Worm (Caenorhabditis elegans): ENCODE results near the gene igcm-4.

DNA sequence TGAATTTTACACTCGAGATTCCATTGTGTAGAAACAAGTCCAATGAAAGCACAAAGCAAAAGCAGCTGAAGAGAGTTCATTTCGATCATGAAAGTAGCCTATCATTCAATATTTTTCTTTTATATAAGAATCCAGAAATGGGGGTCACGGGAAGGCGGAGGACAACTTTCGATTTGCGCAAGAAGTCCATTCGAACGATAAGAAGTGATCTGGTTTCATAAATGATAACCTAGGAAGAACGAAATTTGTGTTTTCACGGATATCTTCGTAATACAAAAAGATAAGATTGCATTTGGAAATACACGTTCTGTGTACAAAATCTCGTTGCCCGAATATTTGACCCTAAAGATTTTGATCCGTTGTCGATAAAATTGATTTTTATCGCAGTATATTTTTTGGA is 14.7 kb downstream of the igcm-4 start, which contains the start of gene Y102A11A.5:
- TF ChIP-seq klf-2 (GFP tag; conservative IDR thresholded peaks at IDR 0.05) (no peak), tab-1 (GFP tag; IDR thresholded peaks at IDR 0.05) (no peak), cog-1 (tag; optimal IDR thresholded peaks at IDR 0.05) (no peak), med-1 (GFP tag; optimal IDR thresholded peaks at IDR 0.05; ENCODE audit: insufficient read depth) (no peak), ztf-29 (GFP tag; IDR thresholded peaks at IDR 0.05) (no peak), T22C8.4 (GFP tag; IDR thresholded peaks at IDR 0.05) (no peak)
